Fruit fly (Drosophila melanogaster): ENCODE results near the gene Gr98d.

DNA sequence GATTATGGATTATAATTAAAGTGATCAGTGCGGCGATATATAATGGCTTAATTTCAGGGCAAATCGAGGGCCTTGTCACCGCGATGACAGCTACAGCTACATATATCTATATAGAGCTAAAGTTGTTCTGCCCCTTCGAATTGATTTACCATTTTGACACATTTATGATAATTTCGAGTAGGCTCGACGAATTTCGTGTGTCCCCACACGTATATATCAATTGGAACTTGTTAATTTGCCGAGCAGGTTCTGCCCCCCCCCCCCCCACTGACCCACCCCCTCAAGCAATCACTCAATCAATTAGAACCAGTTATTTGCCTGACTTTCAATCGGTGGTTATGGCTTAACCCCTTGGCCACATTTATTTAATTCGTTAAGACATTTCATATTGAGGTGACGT, 33.6 kb downstream of the Gr98d start:
- TF ChIP-seq Hnf4 (GFP tag; optimal IDR thresholded peaks at IDR 0.05) (no peak), usp (GFP tag; optimal IDR thresholded peaks at IDR 0.05) (no peak), Hr83 (GFP tag; optimal IDR thresholded peaks at IDR 0.05; ENCODE audit: poor library complexity, severe bottlenecking) (no peak), h (GFP tag; optimal IDR thresholded peaks at IDR 0.05) (no peak), Myc (optimal IDR thresholded peaks at IDR 0.05) (no peak), Dfd (GFP tag; optimal IDR thresholded peaks at IDR 0.05) (no peak), Vsx2 (GFP tag; optimal IDR thresholded peaks at IDR 0.05; ENCODE audit: partially characterized antibody) (no peak), dl (GFP tag; optimal IDR thresholded peaks at IDR 0.05; ENCODE audit: insufficient read depth in 1 of 2, partially characterized antibody in 2 of 2) (no peak), br (GFP tag; optimal IDR thresholded peaks at IDR 0.05) (no peak)
